Worm (Caenorhabditis elegans): ENCODE measurements around the gene F46C8.1.

DNA sequence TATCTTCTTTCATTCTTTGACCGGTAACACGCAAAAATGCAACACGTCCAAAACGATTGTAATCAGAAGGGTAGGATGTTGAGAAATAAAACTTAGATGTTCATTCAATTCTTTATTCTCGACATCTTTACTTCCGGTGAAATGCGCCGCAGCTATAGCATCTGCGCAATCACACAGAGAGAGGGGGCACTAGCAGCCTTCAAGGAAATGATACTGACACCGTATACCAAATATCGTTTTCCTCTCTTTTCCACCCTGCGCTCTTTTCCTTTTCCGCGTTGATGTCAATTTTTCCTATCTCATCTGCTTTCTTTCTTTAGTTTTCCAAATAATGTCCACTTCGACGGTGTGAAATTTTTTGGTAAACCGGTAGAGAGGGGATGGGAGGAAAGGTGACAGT, 42.5 kb downstream of the F46C8.1 start:
- TF ChIP-seq ceh-36 (tag; optimal IDR thresholded peaks at IDR 0.05) (no peak), ama-1 (optimal IDR thresholded peaks at IDR 0.05) (no peak), flt-1 (GFP tag; IDR thresholded peaks at IDR 0.05) (no peak), pes-1 (GFP tag; IDR thresholded peaks at IDR 0.05) (no peak), ets-7 (tag; optimal IDR thresholded peaks at IDR 0.05) (no peak)
